Worm (Caenorhabditis elegans) whole organism, young adult: ENCODE data around the gene F54B11.11.
A peak's percentile ranks its signal among the peaks of the same experiment; 100 is the strongest.

Experiments
- D2030.7 ChIP-seq: fragments of 200-800 bp; sonication (Bioruptor generic); IDR thresholded peaks from 2 replicates; pipeline ENCODE4 v1.3.6; 2022; ENCODE audit warnings: missing genetic modification reagents, missing genetic modification characterization, missing compliant biosample characterization
- F39B2.1 ChIP-seq: fragments of 200-800 bp; sonication (Bioruptor generic); IDR thresholded peaks from 2 replicates; pipeline ENCODE4 v1.3.6; 2022; ENCODE audit warnings: missing genetic modification reagents, missing genetic modification characterization, missing compliant biosample characterization
- Y53F4B.3 ChIP-seq: fragments of 200-800 bp; sonication (Bioruptor generic); IDR thresholded peaks from 2 replicates; pipeline ENCODE4 v1.3.6; 2022; ENCODE audit warnings: missing genetic modification reagents, missing genetic modification characterization, missing compliant biosample characterization
- Y53G8AR.9 ChIP-seq: fragments of 200-800 bp; sonication (Bioruptor generic); conservative IDR thresholded peaks from 2 replicates; pipeline ENCODE4 v1.3.6; 2022; ENCODE audit warnings: missing genetic modification reagents, missing genetic modification characterization, missing compliant biosample characterization
- Y79H2A.3 ChIP-seq: fragments of 200-800 bp; sonication (Bioruptor generic); conservative IDR thresholded peaks from 2 replicates; pipeline ENCODE4 v1.3.6; 2022; ENCODE audit warnings: missing genetic modification reagents, missing genetic modification characterization, missing compliant biosample characterization
- Y95B8A.8 ChIP-seq: fragments of 200-800 bp; sonication (Bioruptor generic); IDR thresholded peaks from 2 replicates; pipeline ENCODE4 v1.3.6; 2022; ENCODE audit warnings: missing genetic modification reagents, missing genetic modification characterization, missing compliant biosample characterization
- aptf-3 ChIP-seq: fragments of 200-800 bp; sonication (Bioruptor generic); IDR thresholded peaks from 2 replicates; pipeline ENCODE4 v1.3.6; 2022; ENCODE audit warnings: missing genetic modification characterization, missing compliant biosample characterization
- bed-1 ChIP-seq: fragments of 200-800 bp; sonication (Bioruptor generic); IDR thresholded peaks from 2 replicates; pipeline ENCODE4 v1.3.6; 2022; ENCODE audit warnings: missing genetic modification reagents, missing genetic modification characterization, missing compliant biosample characterization
- ccch-3 ChIP-seq: fragments of 200-800 bp; sonication (Bioruptor generic); optimal IDR thresholded peaks from 2 replicates; lab custom pipeline; 2018; ENCODE audit warnings: mild to moderate bottlenecking, missing genetic modification characterization, missing compliant biosample characterization
- ceh-100 ChIP-seq: fragments of 200-800 bp; sonication (Bioruptor generic); IDR thresholded peaks from 2 replicates; pipeline ENCODE4 v1.3.6; 2022; ENCODE audit warnings: missing genetic modification reagents, missing genetic modification characterization, missing compliant biosample characterization
- dpl-1 ChIP-seq: fragments of 150-350 bp; optimal IDR thresholded peaks from 2 replicates; lab custom pipeline; 2014; ENCODE audit warnings: missing biosample characterization, missing genetic modification reagents, missing genetic modification characterization
- efl-1 ChIP-seq: fragments of 150-350 bp; optimal IDR thresholded peaks from 2 replicates; lab custom pipeline; 2014; ENCODE audit warnings: missing biosample characterization, missing genetic modification reagents, missing genetic modification characterization
- gei-17 ChIP-seq: fragments of 200-800 bp; sonication (Bioruptor generic); optimal IDR thresholded peaks from 2 replicates; lab custom pipeline; 2018; ENCODE audit warnings: mild to moderate bottlenecking, missing genetic modification characterization, missing compliant biosample characterization
- hlh-26 ChIP-seq: fragments of 200-800 bp; sonication (Bioruptor generic); conservative IDR thresholded peaks from 2 replicates; pipeline ENCODE4 v1.3.6; 2022; ENCODE audit warnings: missing genetic modification reagents, missing genetic modification characterization, missing compliant biosample characterization
- hmg-1.2 ChIP-seq: fragments of 200-800 bp; sonication (Bioruptor generic); IDR thresholded peaks from 2 replicates; pipeline ENCODE4 v1.3.6; 2022; ENCODE audit warnings: missing genetic modification reagents, missing genetic modification characterization, missing compliant biosample characterization
- hmg-20 ChIP-seq: fragments of 200-800 bp; sonication (Bioruptor generic); IDR thresholded peaks from 2 replicates; pipeline ENCODE4 v1.3.6; 2022; ENCODE audit warnings: missing genetic modification reagents, missing genetic modification characterization, missing compliant biosample characterization
- hsf-1 ChIP-seq: fragments of 200-800 bp; sonication (Bioruptor generic); IDR thresholded peaks from 2 replicates; pipeline ENCODE4 v1.3.6; 2022; ENCODE audit warnings: missing genetic modification reagents, missing genetic modification characterization, missing compliant biosample characterization
- lin-54 ChIP-seq: fragments of 200-800 bp; sonication (Bioruptor generic); optimal IDR thresholded peaks from 2 replicates; lab custom pipeline; 2018; ENCODE audit warnings: mild to moderate bottlenecking, missing genetic modification characterization, missing compliant biosample characterization
- madf-10 ChIP-seq: sonication (generic microtip); optimal IDR thresholded peaks from 2 replicates; lab custom pipeline; 2016; ENCODE audit warnings: mild to moderate bottlenecking, missing genetic modification characterization, missing compliant biosample characterization
- madf-6 ChIP-seq: fragments of 200-800 bp; sonication (Bioruptor generic); IDR thresholded peaks from 2 replicates; pipeline ENCODE4 v1.3.6; 2022; ENCODE audit warnings: missing genetic modification reagents, missing genetic modification characterization, missing compliant biosample characterization
- mcd-1 ChIP-seq: fragments of 200-800 bp; sonication (Bioruptor generic); IDR thresholded peaks from 2 replicates; pipeline ENCODE4 v1.3.6; 2022; ENCODE audit warnings: missing genetic modification reagents, missing genetic modification characterization, missing compliant biosample characterization
- mxl-1 ChIP-seq: sonication (generic microtip); optimal IDR thresholded peaks from 2 replicates; lab custom pipeline; 2016; ENCODE audit warnings: missing genetic modification characterization, missing compliant biosample characterization
- pbrm-1 ChIP-seq: fragments of 200-800 bp; sonication (Bioruptor generic); IDR thresholded peaks from 2 replicates; pipeline ENCODE4 v1.3.6; 2022; ENCODE audit warnings: missing genetic modification reagents, missing genetic modification characterization, missing compliant biosample characterization
- pha-4 ChIP-seq: fragments of 150-350 bp; sonication (generic microtip); optimal IDR thresholded peaks from 2 replicates; lab custom pipeline; 2014; ENCODE audit warnings: missing biosample characterization, missing genetic modification reagents, missing genetic modification characterization
- snpc-1.3 ChIP-seq: sonication (generic microtip); optimal IDR thresholded peaks from 2 replicates; lab custom pipeline; 2017; ENCODE audit warnings: missing genetic modification characterization, mild to moderate bottlenecking, missing compliant biosample characterization, antibody characterized with exemption, moderate library complexity, missing genotype, missing genetic modification reagents; ENCODE audit not compliant: insufficient read depth
- snpc-4 ChIP-seq, 5 experiments: fragments of 150-350 bp in 1 of 5; sonication (generic microtip) in 4 of 5; optimal IDR thresholded peaks; 2 replicates each; lab custom pipeline; 2014 to 2018; ENCODE audit warnings: missing genetic modification characterization in 5 of 5, missing biosample characterization in 3 of 5, antibody characterized with exemption in 2 of 5, mild to moderate bottlenecking in 2 of 5, missing compliant biosample characterization in 2 of 5, missing genotype in 2 of 5, moderate library complexity in 2 of 5, missing genetic modification reagents in 1 of 5
- somi-1 ChIP-seq: fragments of 200-800 bp; sonication (Bioruptor generic); optimal IDR thresholded peaks from 2 replicates; lab custom pipeline; 2018; ENCODE audit warnings: mild to moderate bottlenecking, missing genetic modification characterization, missing compliant biosample characterization
- ztf-26 ChIP-seq: sonication (generic microtip); optimal IDR thresholded peaks from 2 replicates; lab custom pipeline; 2017; ENCODE audit warnings: missing genetic modification characterization, missing compliant biosample characterization
- ztf-3 ChIP-seq: fragments of 200-800 bp; sonication (Bioruptor generic); optimal IDR thresholded peaks from 2 replicates; lab custom pipeline; 2018; ENCODE audit warnings: mild to moderate bottlenecking, missing genetic modification characterization, missing compliant biosample characterization

Gene F54B11.11

ce11 chrX:13604946-13605617 is 26.5 kb downstream of the F54B11.11 start, which contains the start of gene F54B11.9 (continued):
- TF ChIP-seq Y95B8A.8 (GFP tag; lab: Robert Waterston, UW), result no peak
- TF ChIP-seq, all 124 proteins: peak for 0

- TF ChIP-seq snpc-4 (GFP tag; optimal IDR thresholded peaks at IDR 0.05; lab: Kevin White, UChicago) (no peak), snpc-4 (tag; optimal IDR thresholded peaks at IDR 0.05; lab: Kevin White, UChicago) (peak in 2 of 4 experiments; percentile 75 to 84), bed-1 (no peak)
Observed at ce11 chrX:13605854-13606253, 27.3 kb downstream of the F54B11.11 start.

DNA sequence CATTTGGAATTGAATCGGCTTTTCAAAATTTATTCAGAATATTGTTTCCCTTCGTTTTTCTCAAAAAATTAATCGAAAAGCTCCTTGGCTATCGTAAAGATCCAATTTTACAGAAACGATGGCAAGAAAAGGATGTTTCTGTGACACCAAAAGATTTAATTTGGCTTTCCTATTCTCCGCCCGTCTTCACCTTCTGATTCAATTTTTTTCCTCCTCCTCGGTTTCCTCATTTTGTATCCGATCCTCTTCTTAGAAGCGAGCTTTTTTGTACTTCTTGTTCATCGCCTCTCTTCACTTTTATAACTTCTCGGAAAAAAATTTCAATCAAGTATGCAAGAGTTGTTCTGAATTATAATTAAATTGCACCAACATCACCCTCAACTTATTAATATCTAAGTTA is 31.5 kb downstream of the F54B11.11 start:
- TF ChIP-seq aptf-3 (GFP tag; lab: Robert Waterston, UW), result no peak
- no peak for TF ChIP-seq ztf-3 (GFP tag; lab: Kevin White, UChicago)
- no peak for TF ChIP-seq pbrm-1 (GFP tag; lab: Robert Waterston, UW)
- TF ChIP-seq gei-17, result no peak
- TF ChIP-seq D2030.7 (GFP tag; lab: Robert Waterston, UW), result no peak
- TF ChIP-seq madf-10 (tag; lab: Kevin White, UChicago), result no peak
- no peak for TF ChIP-seq Y53G8AR.9
- TF ChIP-seq Y53F4B.3 (GFP tag; lab: Robert Waterston, UW), result no peak

DNA sequence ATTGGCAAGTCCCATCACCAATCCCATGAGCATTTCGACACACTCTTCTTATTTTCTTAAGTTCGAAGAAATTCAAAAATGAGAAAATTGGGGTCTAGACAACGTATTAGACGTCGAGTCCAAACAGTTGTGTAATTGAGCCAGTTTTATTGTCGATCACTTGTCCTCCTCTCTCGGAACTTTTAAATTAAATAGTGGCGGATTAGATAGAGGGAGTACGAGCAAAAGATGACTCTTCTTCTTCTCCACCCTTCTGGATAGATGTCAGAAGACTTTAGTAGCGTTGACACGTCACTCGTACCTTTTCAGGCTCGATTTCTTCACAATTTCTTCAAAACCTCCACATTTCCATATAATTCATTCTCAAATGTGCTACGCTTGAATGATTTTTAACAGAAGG is 36.6 kb downstream of the F54B11.11 start:
- TF ChIP-seq mcd-1 (GFP tag; lab: Robert Waterston, UW) (no peak), gei-17 (no peak), efl-1 (GFP tag; lab: Kevin White, UChicago) (no peak), Y79H2A.3 (no peak), hlh-26 (no peak), F39B2.1 (GFP tag; lab: Robert Waterston, UW) (no peak), ccch-3 (GFP tag; lab: Kevin White, UChicago) (no peak)
- TF ChIP-seq, all 124 proteins: peak for 0

DNA sequence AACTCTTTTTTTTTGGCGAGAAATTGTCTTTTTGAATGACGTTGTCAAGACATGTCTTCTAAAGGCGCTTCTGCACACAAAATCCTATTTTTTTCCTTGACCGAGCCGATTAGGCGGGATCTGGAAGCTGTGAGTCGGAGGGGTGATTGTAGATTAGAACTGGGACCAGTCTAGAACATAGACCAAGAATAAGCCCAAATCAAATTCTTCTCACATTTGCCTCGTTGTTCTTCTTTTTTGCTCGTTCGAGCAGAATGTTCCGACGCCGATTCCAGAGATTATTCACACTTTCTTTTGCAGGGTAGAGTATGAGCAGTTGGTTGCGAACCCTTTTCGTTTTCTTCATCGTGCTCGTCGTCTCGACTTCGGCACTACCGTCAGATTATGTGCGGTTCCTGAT is 40.0 kb downstream of the F54B11.11 start, which contains the start of gene nlp-53:
Gene nlp-53 (plus strand): TSS at position 301 of the 400 bp plus-strand sequence.
- TF ChIP-seq madf-6 (GFP tag; lab: Robert Waterston, UW), result no peak
- TF ChIP-seq, all 124 proteins: peak for 0

ce11 chrX:13621628-13622027 is 43.0 kb downstream of the F54B11.11 start, which contains the start of gene Y12A6A.1:
TSS of gene Y12A6A.1 (minus strand) at chrX:13621728.
- TF ChIP-seq efl-1 (GFP tag; lab: Kevin White, UChicago) (no peak), ztf-26 (tag; lab: Kevin White, UChicago) (no peak), dpl-1 (no peak), somi-1 (GFP tag; lab: Kevin White, UChicago) (no peak), snpc-1.3 (tag; lab: Kevin White, UChicago) (no peak), ceh-100 (GFP tag; lab: Robert Waterston, UW) (no peak), hmg-1.2 (GFP tag; lab: Robert Waterston, UW) (no peak), madf-10 (tag; lab: Kevin White, UChicago) (no peak), snpc-4 (GFP tag; optimal IDR thresholded peaks at IDR 0.05; lab: Kevin White, UChicago) (no peak), snpc-4 (tag; optimal IDR thresholded peaks at IDR 0.05; lab: Kevin White, UChicago) (no peak), hsf-1 (no peak), lin-54 (GFP tag; lab: Kevin White, UChicago) (no peak), pha-4 (tag; lab: Kevin White, UChicago) (no peak), hmg-20 (no peak), mxl-1 (tag; lab: Kevin White, UChicago) (no peak)
